Worm (Caenorhabditis elegans): ENCODE data around the gene ddl-1.

DNA sequence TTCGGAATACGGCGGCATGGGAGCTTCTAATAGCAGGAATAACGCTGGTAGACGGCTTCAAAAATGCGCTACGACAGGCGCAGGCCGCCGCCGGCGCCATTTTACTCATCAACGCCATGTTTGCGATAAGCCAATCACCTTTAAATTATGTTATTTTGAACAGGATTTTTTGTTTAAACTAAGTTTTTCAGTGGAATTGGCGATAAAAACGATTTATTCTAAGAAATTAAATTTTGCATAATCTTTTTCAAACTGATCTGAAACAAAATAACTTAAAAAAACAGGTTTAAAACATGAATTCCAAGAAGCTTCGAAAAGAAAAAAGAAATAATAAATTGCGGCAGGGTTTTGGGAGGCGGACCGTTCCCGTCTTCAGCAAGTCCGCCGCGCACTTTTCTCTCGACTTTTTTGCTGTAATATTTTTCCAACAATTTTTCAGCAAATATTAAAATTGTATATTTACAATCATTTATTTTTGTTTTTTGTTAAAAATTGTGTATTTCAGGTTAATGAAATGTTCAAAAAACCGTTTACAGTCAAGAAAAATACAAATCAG is 43.1 kb upstream of the ddl-1 start, which contains the start of the genes ndub-5 and eif-2D:
- TF ChIP-seq F13C5.2 (tag; optimal IDR thresholded peaks at IDR 0.05) (peak; percentile 46), ama-1 (optimal IDR thresholded peaks at IDR 0.05) (no peak), tra-4 (tag; optimal IDR thresholded peaks at IDR 0.05) (no peak), ceh-13 (GFP tag; optimal IDR thresholded peaks at IDR 0.05) (no peak), flt-1 (GFP tag; IDR thresholded peaks at IDR 0.05) (0 out of 2 replicates have a peak, but pooled peaks have one; percentile 23), B0310.2 (tag; optimal IDR thresholded peaks at IDR 0.05) (no peak), sea-1 (GFP tag; conservative IDR thresholded peaks at IDR 0.05) (no peak)
